Worm (Caenorhabditis elegans) whole organism, young adult: ENCODE results near the gene srp-3.

Source experiments
- B0035.1 ChIP-seq: sonication (generic microtip); optimal IDR thresholded peaks from 2 replicates; lab custom pipeline; 2016; ENCODE audit warnings: missing genetic modification characterization, mild to moderate bottlenecking, missing compliant biosample characterization, missing genotype, missing genetic modification reagents
- C17E4.6 ChIP-seq: fragments of 200-800 bp; sonication (Bioruptor generic); IDR thresholded peaks from 2 replicates; pipeline ENCODE4 v1.3.6; 2022; ENCODE audit warnings: missing genetic modification reagents, missing genetic modification characterization, missing compliant biosample characterization
- F10E7.11 ChIP-seq: sonication (generic microtip); optimal IDR thresholded peaks from 2 replicates; lab custom pipeline; 2017; ENCODE audit warnings: mild to moderate bottlenecking, missing genetic modification characterization, moderate library complexity, missing compliant biosample characterization
- F22D6.2 ChIP-seq: sonication (generic microtip); optimal IDR thresholded peaks from 2 replicates; lab custom pipeline; 2016; ENCODE audit warnings: mild to moderate bottlenecking, missing genetic modification characterization, missing compliant biosample characterization
- F37B4.10 ChIP-seq: fragments of 200-800 bp; sonication (Bioruptor generic); IDR thresholded peaks from 2 replicates; pipeline ENCODE4 v1.3.6; 2022; ENCODE audit warnings: missing genetic modification characterization, missing compliant biosample characterization
- F49E8.2 ChIP-seq: sonication (generic microtip); optimal IDR thresholded peaks from 3 replicates; lab custom pipeline; 2017; ENCODE audit warnings: missing genetic modification characterization, mild to moderate bottlenecking, missing compliant biosample characterization, antibody characterized with exemption, moderate library complexity; ENCODE audit not compliant: insufficient read depth
- F55B11.4 ChIP-seq: sonication (generic microtip); optimal IDR thresholded peaks from 2 replicates; lab custom pipeline; 2016; ENCODE audit warnings: missing compliant biosample characterization, missing genetic modification characterization, borderline replicate concordance; ENCODE audit not compliant: insufficient read depth
- T07F8.4 ChIP-seq: sonication (generic microtip); optimal IDR thresholded peaks from 2 replicates; lab custom pipeline; 2016; ENCODE audit warnings: mild to moderate bottlenecking, missing genetic modification characterization, moderate library complexity, missing compliant biosample characterization
- T26A5.8 ChIP-seq: sonication (generic microtip); optimal IDR thresholded peaks from 2 replicates; lab custom pipeline; 2016; ENCODE audit warnings: missing genetic modification characterization, missing compliant biosample characterization
- Y53F4B.3 ChIP-seq: fragments of 200-800 bp; sonication (Bioruptor generic); IDR thresholded peaks from 2 replicates; pipeline ENCODE4 v1.3.6; 2022; ENCODE audit warnings: missing genetic modification reagents, missing genetic modification characterization, missing compliant biosample characterization
- Y56A3A.18 ChIP-seq: fragments of 200-800 bp; sonication (Bioruptor generic); IDR thresholded peaks from 2 replicates; pipeline ENCODE4 v1.3.6; 2022; ENCODE audit warnings: missing genetic modification reagents, missing genetic modification characterization, missing compliant biosample characterization
- Y79H2A.3 ChIP-seq: fragments of 200-800 bp; sonication (Bioruptor generic); conservative IDR thresholded peaks from 2 replicates; pipeline ENCODE4 v1.3.6; 2022; ENCODE audit warnings: missing genetic modification reagents, missing genetic modification characterization, missing compliant biosample characterization
- Y95B8A.8 ChIP-seq: fragments of 200-800 bp; sonication (Bioruptor generic); IDR thresholded peaks from 2 replicates; pipeline ENCODE4 v1.3.6; 2022; ENCODE audit warnings: missing genetic modification reagents, missing genetic modification characterization, missing compliant biosample characterization
- ama-1 ChIP-seq, 3 experiments: fragments of 150-350 bp in 1 of 3; sonication (generic microtip) in 2 of 3; optimal IDR thresholded peaks; 2 replicates each; lab custom pipeline; 2014 to 2018; ENCODE audit warnings: missing biosample characterization in 2 of 3, missing genetic modification characterization in 2 of 3, missing genetic modification reagents in 2 of 3
- attf-3 ChIP-seq: fragments of 200-800 bp; sonication (Bioruptor generic); conservative IDR thresholded peaks from 2 replicates; pipeline ENCODE4 v1.3.6; 2022; ENCODE audit warnings: missing genetic modification reagents, missing genetic modification characterization, missing compliant biosample characterization
- cebp-1 ChIP-seq, 2 experiments: fragments of 200-800 bp in 1 of 2; sonication (Bioruptor generic) in 1 of 2; sonication (generic microtip) in 1 of 2; IDR thresholded peaks in 1 of 2; optimal IDR thresholded peaks in 1 of 2; 2 replicates each; pipeline versions ENCODE4 v1.3.6 to Lab custom; 2017 to 2022; ENCODE audit warnings: missing compliant biosample characterization in 2 of 2, missing genetic modification characterization in 2 of 2, mild to moderate bottlenecking in 1 of 2, missing genetic modification reagents in 1 of 2, moderate library complexity in 1 of 2
- ceh-58 ChIP-seq: fragments of 200-800 bp; sonication (Bioruptor generic); IDR thresholded peaks from 2 replicates; pipeline ENCODE4 v1.3.6; 2022; ENCODE audit warnings: missing genetic modification characterization, missing compliant biosample characterization
- ceh-91 ChIP-seq: fragments of 200-800 bp; sonication (Bioruptor generic); IDR thresholded peaks from 2 replicates; pipeline ENCODE4 v1.3.6; 2022; ENCODE audit warnings: missing genetic modification reagents, missing genetic modification characterization, missing compliant biosample characterization
- fkh-3 ChIP-seq: sonication (generic microtip); optimal IDR thresholded peaks from 2 replicates; lab custom pipeline; 2016; ENCODE audit warnings: mild to moderate bottlenecking, missing genetic modification characterization, missing compliant biosample characterization
- hlh-12 ChIP-seq: sonication (generic microtip); optimal IDR thresholded peaks from 2 replicates; lab custom pipeline; 2016; ENCODE audit warnings: missing genetic modification characterization, missing compliant biosample characterization
- hsf-1 ChIP-seq: fragments of 200-800 bp; sonication (Bioruptor generic); IDR thresholded peaks from 2 replicates; pipeline ENCODE4 v1.3.6; 2022; ENCODE audit warnings: missing genetic modification reagents, missing genetic modification characterization, missing compliant biosample characterization
- lin-54 ChIP-seq: fragments of 200-800 bp; sonication (Bioruptor generic); optimal IDR thresholded peaks from 2 replicates; lab custom pipeline; 2018; ENCODE audit warnings: mild to moderate bottlenecking, missing genetic modification characterization, missing compliant biosample characterization
- madf-6 ChIP-seq: fragments of 200-800 bp; sonication (Bioruptor generic); IDR thresholded peaks from 2 replicates; pipeline ENCODE4 v1.3.6; 2022; ENCODE audit warnings: missing genetic modification reagents, missing genetic modification characterization, missing compliant biosample characterization
- mcd-1 ChIP-seq: fragments of 200-800 bp; sonication (Bioruptor generic); IDR thresholded peaks from 2 replicates; pipeline ENCODE4 v1.3.6; 2022; ENCODE audit warnings: missing genetic modification reagents, missing genetic modification characterization, missing compliant biosample characterization
- nfya-1 ChIP-seq: sonication (generic microtip); optimal IDR thresholded peaks from 2 replicates; lab custom pipeline; 2017; ENCODE audit warnings: antibody characterized with exemption, missing compliant biosample characterization, missing genetic modification characterization, borderline replicate concordance; ENCODE audit not compliant: insufficient read depth
- nhr-120 ChIP-seq: fragments of 200-800 bp; sonication (Bioruptor generic); IDR thresholded peaks from 2 replicates; pipeline ENCODE4 v1.3.6; 2022; ENCODE audit warnings: missing genetic modification characterization, missing compliant biosample characterization
- nhr-179 ChIP-seq: sonication (generic microtip); optimal IDR thresholded peaks from 2 replicates; lab custom pipeline; 2016; ENCODE audit warnings: mild to moderate bottlenecking, missing genetic modification characterization, missing compliant biosample characterization
- rec-8 ChIP-seq, 2 experiments: sonication (generic microtip); optimal IDR thresholded peaks; 2 replicates each; lab custom pipeline; 2016; ENCODE audit warnings: mild to moderate bottlenecking in 2 of 2, missing genetic modification characterization in 2 of 2, missing genetic modification reagents in 2 of 2, missing genotype in 2 of 2, missing biosample characterization in 1 of 2, missing compliant biosample characterization in 1 of 2, moderate library complexity in 1 of 2
- sdz-38 ChIP-seq: sonication (generic microtip); optimal IDR thresholded peaks from 2 replicates; lab custom pipeline; 2016; ENCODE audit warnings: missing genotype, missing genetic modification characterization, missing compliant biosample characterization
- sea-2 ChIP-seq: fragments of 200-800 bp; sonication (Bioruptor generic); IDR thresholded peaks from 2 replicates; pipeline ENCODE4 v1.3.6; 2022; ENCODE audit warnings: missing genetic modification characterization, missing compliant biosample characterization
- tbx-9 ChIP-seq: sonication (generic microtip); optimal IDR thresholded peaks from 2 replicates; lab custom pipeline; 2016; ENCODE audit warnings: borderline replicate concordance, missing genetic modification characterization, inconsistent platforms, missing compliant biosample characterization
- unc-62 ChIP-seq: fragments of 150-350 bp; optimal IDR thresholded peaks from 2 replicates; lab custom pipeline; 2014; ENCODE audit warnings: missing biosample characterization, missing genetic modification reagents, missing genetic modification characterization
- ztf-25 ChIP-seq: fragments of 200-800 bp; sonication (Bioruptor generic); IDR thresholded peaks from 2 replicates; pipeline ENCODE4 v1.3.6; 2022; ENCODE audit warnings: missing genetic modification reagents, missing genetic modification characterization, missing compliant biosample characterization
- ztf-28 ChIP-seq: fragments of 200-800 bp; sonication (Bioruptor generic); IDR thresholded peaks from 2 replicates; pipeline ENCODE4 v1.3.6; 2022; ENCODE audit warnings: missing genetic modification reagents, missing genetic modification characterization, missing compliant biosample characterization
- ztf-3 ChIP-seq: fragments of 200-800 bp; sonication (Bioruptor generic); optimal IDR thresholded peaks from 2 replicates; lab custom pipeline; 2018; ENCODE audit warnings: mild to moderate bottlenecking, missing genetic modification characterization, missing compliant biosample characterization

The srp-3 gene

DNA sequence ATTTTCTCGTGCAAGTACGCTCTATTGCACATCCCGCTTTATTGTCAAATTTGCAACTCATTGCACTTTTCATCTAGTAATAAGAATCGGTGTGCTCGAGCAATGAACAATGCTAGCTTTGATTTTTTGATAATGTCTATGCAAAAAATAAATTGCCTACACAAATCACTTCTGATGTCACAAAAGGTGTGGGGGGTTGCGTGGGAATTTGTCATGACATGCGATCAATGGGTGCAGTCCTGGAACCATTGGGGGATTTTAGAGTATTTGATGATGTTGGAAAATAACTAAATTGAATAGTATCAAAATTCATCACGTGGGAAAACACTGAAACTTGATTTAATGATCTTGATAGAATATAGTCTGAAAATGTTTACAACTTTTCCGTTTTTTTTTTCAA lies 37.2 kb downstream of the srp-3 start:
- TF ChIP-seq Y95B8A.8 (GFP tag; lab: Robert Waterston, UW) (no peak), mcd-1 (GFP tag; lab: Robert Waterston, UW) (no peak), ztf-3 (no peak), ztf-25 (GFP tag; lab: Robert Waterston, UW) (no peak), rec-8 (tag; optimal IDR thresholded peaks at IDR 0.05; lab: Kevin White, UChicago) (no peak), nfya-1 (tag; lab: Kevin White, UChicago) (no peak), Y79H2A.3 (no peak), F37B4.10 (GFP tag; lab: Robert Waterston, UW) (no peak), fkh-3 (tag; lab: Kevin White, UChicago) (no peak), F10E7.11 (no peak), hlh-12 (no peak), Y53F4B.3 (GFP tag; lab: Robert Waterston, UW) (no peak), tbx-9 (no peak), nhr-179 (tag; lab: Kevin White, UChicago) (no peak), cebp-1 (GFP tag; IDR thresholded peaks at IDR 0.05; lab: Robert Waterston, UW) (no peak), cebp-1 (tag; optimal IDR thresholded peaks at IDR 0.05; lab: Kevin White, UChicago) (no peak), madf-6 (GFP tag; lab: Robert Waterston, UW) (no peak), T07F8.4 (tag; lab: Kevin White, UChicago) (no peak), ztf-28 (GFP tag; lab: Robert Waterston, UW) (no peak), attf-3 (GFP tag; lab: Robert Waterston, UW) (no peak), sea-2 (GFP tag; lab: Robert Waterston, UW) (no peak)

DNA sequence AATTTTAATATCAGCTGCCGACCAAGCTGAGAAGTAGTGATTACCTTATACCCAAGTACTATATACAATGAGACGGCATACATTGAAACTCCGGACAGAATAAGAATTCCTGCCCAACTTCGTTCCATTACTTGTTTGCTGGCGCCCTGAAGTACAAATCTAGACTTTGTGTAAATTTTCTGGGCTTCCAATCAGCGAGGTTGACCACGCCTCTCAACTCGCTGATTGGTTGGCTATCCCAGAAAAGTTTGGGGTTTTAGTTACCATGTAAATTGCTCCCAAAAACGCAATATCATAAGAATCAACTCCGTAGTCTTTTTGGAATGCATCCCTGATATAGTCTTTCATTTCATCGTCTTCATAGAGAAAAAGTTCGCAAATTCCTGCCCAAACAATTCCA lies 46.6 kb downstream of the srp-3 start:
- TF ChIP-seq nhr-120 (GFP tag; lab: Robert Waterston, UW) (no peak), ceh-58 (GFP tag; lab: Robert Waterston, UW) (no peak), hlh-12 (no peak), B0035.1 (tag; lab: Kevin White, UChicago) (no peak), F49E8.2 (no peak), Y56A3A.18 (GFP tag; lab: Robert Waterston, UW) (no peak), F22D6.2 (tag; lab: Kevin White, UChicago) (no peak), hsf-1 (no peak), C17E4.6 (GFP tag; lab: Robert Waterston, UW) (no peak), unc-62 (GFP tag; lab: Kevin White, UChicago) (no peak), F55B11.4 (tag; lab: Kevin White, UChicago) (no peak), sdz-38 (tag; lab: Kevin White, UChicago) (no peak), ama-1 (optimal IDR thresholded peaks at IDR 0.05; lab: Kevin White, UChicago) (no peak), ama-1 (GFP tag; optimal IDR thresholded peaks at IDR 0.05; lab: Kevin White, UChicago) (no peak), T26A5.8 (no peak), nhr-179 (tag; lab: Kevin White, UChicago) (no peak), ceh-91 (GFP tag; lab: Robert Waterston, UW) (no peak)
- TF ChIP-seq, all 124 proteins: peak for 0

DNA sequence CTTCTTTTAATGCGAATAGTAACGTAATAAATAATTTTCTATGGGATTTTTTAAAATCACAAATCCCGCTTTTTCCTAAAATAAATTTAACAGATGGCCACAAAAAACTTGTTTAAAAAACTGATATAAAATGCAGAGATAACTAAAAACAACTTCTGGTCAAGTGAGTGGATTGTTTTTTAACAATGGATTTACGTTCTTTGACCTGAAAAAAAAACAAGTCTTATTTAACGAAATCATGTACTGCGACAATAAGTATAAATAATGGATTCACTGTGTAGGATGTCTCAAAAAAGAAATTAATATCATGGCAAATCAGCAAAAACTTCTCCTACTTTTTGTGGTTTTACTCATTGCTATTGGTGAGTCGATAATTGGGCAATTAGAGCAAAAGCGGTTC lies 48.5 kb downstream of the srp-3 start, which contains the start of gene fipr-25:
fipr-25 (plus strand) TSS at position 301 of the 400 bp plus-strand sequence.
- TF ChIP-seq lin-54 (GFP tag; lab: Kevin White, UChicago) = no peak
